Fruit fly (Drosophila melanogaster) whole organism, embryonic: ENCODE data around the gene spn-B.

Source experiments
- Abd-B ChIP-seq: fragments of 200-800 bp; sonication (Bioruptor generic); optimal IDR thresholded peaks from 2 replicates; lab custom pipeline; 2018; ENCODE audit warnings: missing biosample characterization, mild to moderate bottlenecking, missing genetic modification characterization, moderate library complexity
- Antp ChIP-seq: fragments of 200-800 bp; sonication (Bioruptor generic); optimal IDR thresholded peaks from 3 replicates; lab custom pipeline; 2016; ENCODE audit warnings: missing biosample characterization, missing genetic modification characterization
- BEAF-32 ChIP-seq: fragments of 200-800 bp; sonication (Bioruptor generic); optimal IDR thresholded peaks from 3 replicates; lab custom pipeline; 2017; ENCODE audit warnings: missing biosample characterization, missing genetic modification characterization, mild to moderate bottlenecking, moderate library complexity, missing genetic modification reagents
- Bdp1 ChIP-seq: fragments of 200-800 bp; sonication (Bioruptor generic); optimal IDR thresholded peaks from 3 replicates; lab custom pipeline; 2016; ENCODE audit warnings: missing biosample characterization, missing genetic modification characterization
- BtbVII ChIP-seq: fragments of 200-800 bp; sonication (Bioruptor generic); optimal IDR thresholded peaks from 3 replicates; lab custom pipeline; 2017; ENCODE audit warnings: missing biosample characterization, mild to moderate bottlenecking, missing genetic modification characterization
- Bteb2 ChIP-seq: fragments of 200-800 bp; sonication (Bioruptor generic); optimal IDR thresholded peaks from 2 replicates; lab custom pipeline; 2016; ENCODE audit warnings: missing biosample characterization, missing genetic modification characterization
- CG10321 ChIP-seq: fragments of 200-800 bp; sonication (Bioruptor generic); IDR thresholded peaks from 2 replicates; pipeline ENCODE4 v1.3.6; 2022; ENCODE audit warnings: missing biosample characterization, missing genetic modification characterization
- CG10366 ChIP-seq: fragments of 200-800 bp; sonication (Bioruptor generic); IDR thresholded peaks from 2 replicates; pipeline ENCODE4 v1.3.6; 2022; ENCODE audit warnings: missing biosample characterization, missing genetic modification characterization
- CG12744 ChIP-seq: fragments of 200-800 bp; sonication (Bioruptor generic); optimal IDR thresholded peaks from 2 replicates; lab custom pipeline; 2016; ENCODE audit warnings: missing biosample characterization, missing genetic modification characterization
- CG13296 ChIP-seq: fragments of 200-800 bp; sonication (Bioruptor generic); optimal IDR thresholded peaks from 3 replicates; lab custom pipeline; 2018; ENCODE audit warnings: missing biosample characterization, mild to moderate bottlenecking, missing genetic modification characterization
- CG13775 ChIP-seq: fragments of 200-800 bp; sonication (Bioruptor generic); optimal IDR thresholded peaks from 3 replicates; lab custom pipeline; 2017; ENCODE audit warnings: missing biosample characterization, mild to moderate bottlenecking, missing genetic modification characterization
- CG15601 ChIP-seq: fragments of 200-800 bp; sonication (Bioruptor generic); optimal IDR thresholded peaks from 3 replicates; lab custom pipeline; 2019; ENCODE audit warnings: missing biosample characterization, mild to moderate bottlenecking, missing genetic modification characterization, moderate library complexity
- CG16863 ChIP-seq: fragments of 200-800 bp; sonication (Bioruptor generic); optimal IDR thresholded peaks from 3 replicates; lab custom pipeline; 2016; ENCODE audit warnings: missing biosample characterization, missing genetic modification characterization
- CG17359 ChIP-seq: fragments of 200-800 bp; sonication (Bioruptor generic); optimal IDR thresholded peaks from 3 replicates; lab custom pipeline; 2018; ENCODE audit warnings: missing biosample characterization, mild to moderate bottlenecking, missing genetic modification characterization, moderate library complexity
- CG17568 ChIP-seq: fragments of 200-800 bp; sonication (Bioruptor generic); optimal IDR thresholded peaks from 2 replicates; lab custom pipeline; 2018; ENCODE audit warnings: missing biosample characterization, mild to moderate bottlenecking, missing genetic modification characterization, moderate library complexity
- CG17829 ChIP-seq: fragments of 200-800 bp; optimal IDR thresholded peaks from 2 replicates; lab custom pipeline; 2019; ENCODE audit warnings: missing biosample characterization, mild to moderate bottlenecking, missing genetic modification characterization, moderate library complexity
- CG18011 ChIP-seq: fragments of 200-800 bp; sonication (Bioruptor generic); optimal IDR thresholded peaks from 2 replicates; lab custom pipeline; 2017; ENCODE audit warnings: missing biosample characterization, missing genetic modification characterization, mild to moderate bottlenecking, moderate library complexity, missing genotype
- CG30403 ChIP-seq: fragments of 200-800 bp; sonication (Bioruptor generic); optimal IDR thresholded peaks from 3 replicates; lab custom pipeline; 2016; ENCODE audit warnings: missing biosample characterization, missing genetic modification characterization
- CG34224 ChIP-seq: fragments of 200-800 bp; sonication (Bioruptor generic); IDR thresholded peaks from 3 replicates; pipeline ENCODE4 v1.3.6; 2022; ENCODE audit warnings: missing biosample characterization, missing genetic modification characterization; ENCODE audit not compliant: partially characterized antibody
- CG34376 ChIP-seq: fragments of 200-800 bp; sonication (Bioruptor generic); optimal IDR thresholded peaks from 2 replicates; lab custom pipeline; 2018; ENCODE audit warnings: missing biosample characterization, mild to moderate bottlenecking, missing genetic modification characterization
- CG42726 ChIP-seq: fragments of 200-800 bp; sonication (Bioruptor generic); IDR thresholded peaks from 2 replicates; pipeline ENCODE4 v1.3.6; 2022; ENCODE audit warnings: missing biosample characterization, missing genetic modification characterization; ENCODE audit not compliant: partially characterized antibody
- CG8089 ChIP-seq: fragments of 200-800 bp; sonication (Bioruptor generic); optimal IDR thresholded peaks from 3 replicates; lab custom pipeline; 2016; ENCODE audit warnings: missing biosample characterization, missing genetic modification characterization
- CG8290 ChIP-seq, 3 experiments: fragments of 200-800 bp; sonication (Bioruptor generic); optimal IDR thresholded peaks; 2 replicates each; lab custom pipeline; 2016 to 2019; ENCODE audit warnings: missing biosample characterization in 3 of 3, missing genetic modification characterization in 3 of 3, mild to moderate bottlenecking in 2 of 3, moderate library complexity in 1 of 3
- CHES-1-like ChIP-seq: fragments of 200-800 bp; sonication (Bioruptor generic); optimal IDR thresholded peaks from 2 replicates; lab custom pipeline; 2016; ENCODE audit warnings: missing biosample characterization, missing genetic modification characterization
- CkIIα-i1 ChIP-seq: fragments of 200-800 bp; sonication (Bioruptor generic); IDR thresholded peaks from 2 replicates; pipeline ENCODE4 v1.3.6; 2022; ENCODE audit warnings: missing biosample characterization, missing genetic modification characterization
- Deaf1 ChIP-seq: fragments of 200-800 bp; optimal IDR thresholded peaks from 3 replicates; lab custom pipeline; 2019; ENCODE audit warnings: missing biosample characterization, mild to moderate bottlenecking, missing genetic modification characterization, moderate library complexity
- Dref ChIP-seq: fragments of 200-800 bp; sonication (Bioruptor generic); IDR thresholded peaks from 2 replicates; pipeline ENCODE4 v1.3.6; 2022; ENCODE audit warnings: missing biosample characterization, missing genetic modification characterization
- Fer2 ChIP-seq: fragments of 200-800 bp; sonication (Bioruptor generic); optimal IDR thresholded peaks from 2 replicates; lab custom pipeline; 2018; ENCODE audit warnings: missing biosample characterization, mild to moderate bottlenecking, missing genetic modification characterization, moderate library complexity
- Hmx ChIP-seq: fragments of 200-800 bp; sonication (Bioruptor generic); optimal IDR thresholded peaks from 2 replicates; lab custom pipeline; 2016; ENCODE audit warnings: missing biosample characterization, missing genetic modification characterization
- Nf-YA ChIP-seq: fragments of 200-800 bp; sonication (Bioruptor generic); IDR thresholded peaks from 2 replicates; pipeline ENCODE4 v1.3.6; 2022; ENCODE audit warnings: missing biosample characterization, missing genetic modification characterization
- Opbp ChIP-seq: fragments of 200-800 bp; sonication (Bioruptor generic); IDR thresholded peaks from 3 replicates; pipeline ENCODE4 v1.3.6; 2022; ENCODE audit warnings: missing biosample characterization, missing genetic modification characterization; ENCODE audit not compliant: partially characterized antibody
- Rfx ChIP-seq: fragments of 200-800 bp; sonication (Bioruptor generic); IDR thresholded peaks from 2 replicates; pipeline ENCODE4 v1.3.6; 2022; ENCODE audit warnings: missing biosample characterization, missing genetic modification characterization
- Sry-β ChIP-seq: fragments of 200-800 bp; sonication (Bioruptor generic); optimal IDR thresholded peaks from 2 replicates; lab custom pipeline; 2018; ENCODE audit warnings: missing biosample characterization, mild to moderate bottlenecking, missing genetic modification characterization, moderate library complexity
- Xrp1 ChIP-seq: fragments of 200-800 bp; sonication (Bioruptor generic); IDR thresholded peaks from 2 replicates; pipeline ENCODE4 v1.3.6; 2022; ENCODE audit warnings: missing biosample characterization, missing genetic modification characterization
- cad ChIP-seq: fragments of >200 bp; optimal IDR thresholded peaks from 2 replicates; lab custom pipeline; 2017; ENCODE audit warnings: missing biosample characterization, missing genetic modification characterization
- cato ChIP-seq: fragments of 200-800 bp; sonication (Bioruptor generic); optimal IDR thresholded peaks from 2 replicates; lab custom pipeline; 2016; ENCODE audit warnings: missing biosample characterization, missing genetic modification characterization, borderline replicate concordance
- chif ChIP-seq, 2 experiments: fragments of 200-800 bp; sonication (Bioruptor generic); optimal IDR thresholded peaks; 3 replicates each; lab custom pipeline; 2016; ENCODE audit warnings: missing biosample characterization in 2 of 2, missing genetic modification characterization in 2 of 2
- ci ChIP-seq: fragments of 200-800 bp; sonication (Bioruptor generic); IDR thresholded peaks from 3 replicates; pipeline ENCODE4 v1.3.6; 2022; ENCODE audit warnings: missing biosample characterization, missing genetic modification characterization
- dati ChIP-seq: fragments of 200-800 bp; sonication (Bioruptor generic); IDR thresholded peaks from 2 replicates; pipeline ENCODE4 v1.3.6; 2022; ENCODE audit warnings: missing biosample characterization, missing genetic modification characterization
- dmrt99B ChIP-seq: fragments of 200-800 bp; sonication (Bioruptor generic); optimal IDR thresholded peaks from 2 replicates; lab custom pipeline; 2018; ENCODE audit warnings: missing biosample characterization, mild to moderate bottlenecking, missing genetic modification characterization, moderate library complexity
- ewg ChIP-seq: fragments of 200-800 bp; sonication (Bioruptor generic); optimal IDR thresholded peaks from 3 replicates; lab custom pipeline; 2017; ENCODE audit warnings: mild to moderate bottlenecking, missing biosample characterization, missing genetic modification reagents, missing genetic modification characterization
- fd102C ChIP-seq: fragments of 200-800 bp; sonication (Bioruptor generic); optimal IDR thresholded peaks from 2 replicates; lab custom pipeline; 2018; ENCODE audit warnings: missing biosample characterization, mild to moderate bottlenecking, missing genetic modification characterization, moderate library complexity
- gce ChIP-seq: fragments of 200-800 bp; sonication (Bioruptor generic); IDR thresholded peaks from 3 replicates; pipeline ENCODE4 v1.3.6; 2022; ENCODE audit warnings: missing biosample characterization, missing genetic modification characterization
- gcm2 ChIP-seq: fragments of 200-800 bp; sonication (Bioruptor generic); optimal IDR thresholded peaks from 2 replicates; lab custom pipeline; 2016; ENCODE audit warnings: missing biosample characterization, missing genetic modification characterization
- hth ChIP-seq: fragments of >200 bp; optimal IDR thresholded peaks from 2 replicates; lab custom pipeline; 2017; ENCODE audit warnings: inconsistent platforms
- lbe ChIP-seq: fragments of 200-800 bp; sonication (Bioruptor generic); optimal IDR thresholded peaks from 2 replicates; lab custom pipeline; 2016; ENCODE audit warnings: missing biosample characterization, mild to moderate bottlenecking, missing genetic modification characterization
- onecut ChIP-seq: fragments of 200-800 bp; sonication (Bioruptor generic); IDR thresholded peaks from 2 replicates; pipeline ENCODE4 v1.3.6; 2022; ENCODE audit warnings: missing biosample characterization, missing genetic modification characterization
- rib ChIP-seq: fragments of 200-800 bp; sonication (Bioruptor generic); IDR thresholded peaks from 2 replicates; pipeline ENCODE4 v1.3.6; 2022; ENCODE audit warnings: missing biosample characterization, missing genetic modification characterization
- trem ChIP-seq: fragments of 200-800 bp; optimal IDR thresholded peaks from 3 replicates; lab custom pipeline; 2019; ENCODE audit warnings: missing biosample characterization, mild to moderate bottlenecking, missing genetic modification characterization, moderate library complexity
- zf30C ChIP-seq: fragments of 200-800 bp; sonication (Bioruptor generic); optimal IDR thresholded peaks from 3 replicates; lab custom pipeline; 2018; ENCODE audit warnings: missing biosample characterization, mild to moderate bottlenecking, missing genetic modification characterization

spn-B gene

dm6 chr3R:14307972-14308673 is 19.7 kb upstream of the spn-B start (continued):
- TF ChIP-seq Abd-B (GFP tag; lab: Kevin White, UChicago) (peak; percentile 63), CG17359 (no peak), zf30C (GFP tag; lab: Kevin White, UChicago) (no peak), Dref (peak; percentile 23), onecut (GFP tag; lab: Robert Waterston, UW) (peak; percentile 87), Sry-β (no peak), CG34376 (GFP tag; lab: Kevin White, UChicago) (peak; percentile 12), Bdp1 (GFP tag; lab: Kevin White, UChicago) (no peak), CG42726 (GFP tag; lab: Robert Waterston, UW) (0 out of 2 replicates have a peak, but pooled peaks have one; percentile 36), trem (tag; lab: Kevin White, UChicago) (no peak), cad (GFP tag; lab: Kevin White, UChicago) (peak; percentile 58), CG15601 (no peak), CkIIα-i1 (no peak), Deaf1 (tag; lab: Kevin White, UChicago) (no peak), CG30403 (no peak), CHES-1-like (peak; percentile 8), CG10366 (GFP tag; lab: Robert Waterston, UW) (no peak), CG13296 (GFP tag; lab: Kevin White, UChicago) (no peak), gcm2 (no peak), ewg (GFP tag; lab: Kevin White, UChicago) (no peak), CG8290 (GFP tag; optimal IDR thresholded peaks at IDR 0.05; lab: Kevin White, UChicago) (peak; percentile 74), CG8290 (tag; optimal IDR thresholded peaks at IDR 0.05; lab: Kevin White, UChicago) (peak; percentile 81 to 87), gce (GFP tag; lab: Robert Waterston, UW) (no peak), ci (GFP tag; lab: Robert Waterston, UW) (peak; percentile 36; the same call in 1 of the 3 replicates), CG8089 (no peak), Hmx (no peak), fd102C (no peak), Opbp (GFP tag; lab: Robert Waterston, UW) (no peak; the same call in 2 of the 3 replicates), CG10321 (GFP tag; lab: Robert Waterston, UW) (peak; percentile 88), Rfx (GFP tag; lab: Robert Waterston, UW) (no peak), BtbVII (GFP tag; lab: Kevin White, UChicago) (no peak), cato (GFP tag; lab: Kevin White, UChicago) (no peak), Xrp1 (GFP tag; lab: Robert Waterston, UW) (no peak), dmrt99B (tag; lab: Kevin White, UChicago) (no peak), hth (lab: Kevin White, UChicago) (no peak), CG13775 (no peak), CG17829 (tag; lab: Kevin White, UChicago) (no peak), dati (no peak), CG18011 (GFP tag; lab: Kevin White, UChicago) (no peak), CG34224 (no peak), chif (GFP tag; optimal IDR thresholded peaks at IDR 0.05; lab: Kevin White, UChicago) (no peak), lbe (no peak), rib (GFP tag; lab: Robert Waterston, UW) (no peak), CG17568 (no peak), Bteb2 (no peak), Nf-YA (no peak), CG16863 (GFP tag; lab: Kevin White, UChicago) (no peak), BEAF-32 (GFP tag; lab: Kevin White, UChicago) (no peak), CG12744 (GFP tag; lab: Kevin White, UChicago) (no peak), Antp (GFP tag; lab: Kevin White, UChicago) (no peak), Fer2 (tag; lab: Kevin White, UChicago) (no peak)
